Worm (Caenorhabditis elegans): Measurements from ENCODE around the gene K03A1.4.
A peak's percentile ranks its signal among the peaks of the same experiment; 100 is the strongest.

The K03A1.4 gene

ce11 chrX:7328065-7328564 is 29.6 kb upstream of the K03A1.4 start:
- no peak for TF ChIP-seq unc-120 (tag; optimal IDR thresholded peaks at IDR 0.05; ENCODE audit: poor library complexity, severe bottlenecking)
- TF ChIP-seq mab-5 (tag; optimal IDR thresholded peaks at IDR 0.05): no peak
- TF ChIP-seq sem-2 (GFP tag; optimal IDR thresholded peaks at IDR 0.05): no peak
- peak; percentile 83 for TF ChIP-seq ces-1 (GFP tag; optimal IDR thresholded peaks at IDR 0.05)
- TF ChIP-seq zip-8 (tag; optimal IDR thresholded peaks at IDR 0.05): no peak
- TF ChIP-seq sptf-1 (tag; optimal IDR thresholded peaks at IDR 0.05): no peak

- TF ChIP-seq drap-1 (GFP tag; optimal IDR thresholded peaks at IDR 0.05) (no peak), ces-1 (GFP tag; optimal IDR thresholded peaks at IDR 0.05) (peak; percentile 35), ham-2 (GFP tag; optimal IDR thresholded peaks at IDR 0.05) (no peak)
Measured at ce11 chrX:7326967-7327651, 28.6 kb upstream of the K03A1.4 start, which contains the start of gene sng-1. TSS of gene sng-1 (plus strand) at chrX:7327601.

- TF ChIP-seq pha-4 (tag; optimal IDR thresholded peaks at IDR 0.05) (no peak), sptf-1 (tag; optimal IDR thresholded peaks at IDR 0.05) (peak; percentile 65), M03D4.4 (tag; optimal IDR thresholded peaks at IDR 0.05) (no peak)
Measured at ce11 chrX:7323604-7324003, 25.1 kb upstream of the K03A1.4 start.

ce11 chrX:7322323-7322722 is 23.8 kb upstream of the K03A1.4 start, which contains the start of gene T08A9.13:
TSS of gene T08A9.13 (minus strand) at chrX:7322423.
- no peak for TF ChIP-seq tbx-8 (GFP tag; optimal IDR thresholded peaks at IDR 0.05)
- TF ChIP-seq sem-2 (GFP tag; optimal IDR thresholded peaks at IDR 0.05): no peak
- TF ChIP-seq ztf-11 (tag; optimal IDR thresholded peaks at IDR 0.05): no peak
- no peak for TF ChIP-seq elt-3 (tag; optimal IDR thresholded peaks at IDR 0.05)

ce11 chrX:7320115-7320711 is 21.7 kb upstream of the K03A1.4 start, which contains the start of gene spp-5:
TSS of gene spp-5 (minus strand) at chrX:7320354.
- TF ChIP-seq ceh-83 (GFP tag; optimal IDR thresholded peaks at IDR 0.05) (no peak), nhr-2 (tag; optimal IDR thresholded peaks at IDR 0.05) (no peak), zip-8 (tag; optimal IDR thresholded peaks at IDR 0.05) (no peak), unc-39 (tag; optimal IDR thresholded peaks at IDR 0.05) (no peak), blmp-1 (tag; optimal IDR thresholded peaks at IDR 0.05) (no peak), pha-4 (tag; optimal IDR thresholded peaks at IDR 0.05) (no peak), unc-62 (GFP tag; optimal IDR thresholded peaks at IDR 0.05) (no peak), hlh-1 (tag; optimal IDR thresholded peaks at IDR 0.05) (no peak), nhr-237 (tag; optimal IDR thresholded peaks at IDR 0.05) (no peak), mep-1 (tag; optimal IDR thresholded peaks at IDR 0.05) (no peak), ceh-39 (tag; optimal IDR thresholded peaks at IDR 0.05) (no peak), cnd-1 (tag; optimal IDR thresholded peaks at IDR 0.05) (no peak), ces-1 (GFP tag; optimal IDR thresholded peaks at IDR 0.05) (no peak)

- TF ChIP-seq lin-13 (tag; optimal IDR thresholded peaks at IDR 0.05) (no peak), blmp-1 (tag; optimal IDR thresholded peaks at IDR 0.05) (no peak), nhr-28 (tag; optimal IDR thresholded peaks at IDR 0.05) (no peak)
Measured at ce11 chrX:7318639-7319038, 20.1 kb upstream of the K03A1.4 start, which contains the start of gene spp-4. TSS of gene spp-4 (minus strand) at chrX:7318756.

ce11 chrX:7316485-7317391 is 18.2 kb upstream of the K03A1.4 start, which contains the start of the genes spp-2 and spp-6:
TSS of gene spp-2 (minus strand) at chrX:7316818.
TSS of gene spp-6 (plus strand) at chrX:7317341.
- TF ChIP-seq lin-32 (GFP tag; optimal IDR thresholded peaks at IDR 0.05) (no peak), bed-3 (GFP tag; optimal IDR thresholded peaks at IDR 0.05) (no peak), mls-2 (tag; optimal IDR thresholded peaks at IDR 0.05) (no peak), mep-1 (tag; optimal IDR thresholded peaks at IDR 0.05) (no peak), lin-13 (tag; optimal IDR thresholded peaks at IDR 0.05) (no peak), elt-3 (tag; optimal IDR thresholded peaks at IDR 0.05) (no peak), unc-120 (tag; optimal IDR thresholded peaks at IDR 0.05; ENCODE audit: poor library complexity, severe bottlenecking) (no peak), nhr-237 (tag; optimal IDR thresholded peaks at IDR 0.05) (no peak), ham-2 (GFP tag; optimal IDR thresholded peaks at IDR 0.05) (no peak), ztf-11 (tag; optimal IDR thresholded peaks at IDR 0.05) (no peak), M03D4.4 (tag; optimal IDR thresholded peaks at IDR 0.05) (no peak), nhr-2 (tag; optimal IDR thresholded peaks at IDR 0.05) (no peak), mab-5 (tag; optimal IDR thresholded peaks at IDR 0.05) (no peak), unc-62 (GFP tag; optimal IDR thresholded peaks at IDR 0.05) (no peak)
